Worm (Caenorhabditis elegans): ENCODE results near the gene C02E7.8.
A peak's percentile ranks its signal among the peaks of the same experiment; 100 is the strongest.

C02E7.8 gene

DNA sequence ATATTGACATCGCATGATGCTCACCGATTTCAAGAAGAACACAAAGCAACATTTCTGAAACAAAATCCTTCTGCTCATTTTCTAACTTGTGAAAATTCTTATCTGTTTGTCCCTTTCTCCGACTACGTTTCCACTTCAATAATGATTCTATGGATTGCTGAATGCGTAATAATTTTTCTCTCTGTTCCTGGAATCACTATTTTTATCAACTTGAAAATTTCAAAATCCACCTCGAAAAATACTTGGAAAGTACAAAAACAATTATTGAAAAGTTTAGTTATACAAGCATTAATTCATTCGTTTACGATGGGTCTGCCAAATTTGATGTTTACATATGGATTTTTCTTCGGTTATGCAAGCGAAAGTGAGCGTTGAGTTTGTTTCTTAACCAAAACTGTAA is 1.4 kb upstream of the C02E7.8 start, which contains the start of gene srh-22:
srh-22 (plus strand) TSS at position 301 of the 400 bp plus-strand sequence.
- TF ChIP-seq fos-1 (tag; optimal IDR thresholded peaks at IDR 0.05) (no peak), nhr-77 (tag; optimal IDR thresholded peaks at IDR 0.05) (no peak), aly-2 (tag; optimal IDR thresholded peaks at IDR 0.05) (no peak), zag-1 (tag; optimal IDR thresholded peaks at IDR 0.05) (no peak), snpc-4 (tag; optimal IDR thresholded peaks at IDR 0.05) (no peak), ztf-4 (tag; optimal IDR thresholded peaks at IDR 0.05) (no peak), ama-1 (optimal IDR thresholded peaks at IDR 0.05) (no peak), nhr-237 (tag; optimal IDR thresholded peaks at IDR 0.05) (no peak), ceh-16 (tag; optimal IDR thresholded peaks at IDR 0.05) (no peak), skn-1 (tag; optimal IDR thresholded peaks at IDR 0.05) (no peak), mbf-1 (tag; optimal IDR thresholded peaks at IDR 0.05) (no peak)

DNA sequence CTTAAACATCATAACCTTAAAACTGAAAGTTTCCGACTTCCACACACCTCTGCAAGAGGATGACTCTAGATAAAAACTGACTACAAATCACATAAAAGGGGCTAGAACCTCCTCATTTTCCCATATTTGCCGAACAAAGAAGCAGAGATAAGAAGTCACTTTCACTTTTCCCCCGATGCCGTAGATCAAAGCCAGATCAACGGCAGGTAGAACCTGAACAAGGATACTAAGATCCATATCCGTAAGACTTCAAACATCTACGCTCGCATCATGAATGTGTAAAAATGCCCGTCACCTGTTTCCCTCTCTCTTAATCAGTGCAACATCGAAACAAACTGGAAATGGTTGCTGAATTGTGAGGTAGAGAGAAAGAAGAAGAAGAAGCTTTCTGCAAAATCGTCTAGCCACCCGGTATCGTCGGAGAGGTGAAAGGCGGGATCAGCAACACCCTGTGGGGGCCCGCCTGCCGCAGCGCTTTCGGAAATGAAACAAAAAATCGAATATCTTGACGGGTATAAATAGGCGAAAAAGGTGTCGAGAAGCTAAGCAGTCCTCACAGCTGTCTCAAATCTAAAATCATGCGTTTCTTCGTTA is 1.8 kb downstream of the C02E7.8 start, which contains the start of gene C02E7.6:
C02E7.6 (plus strand) TSS at position 544 of the 594 bp plus-strand sequence.
- TF ChIP-seq sem-4 (tag; optimal IDR thresholded peaks at IDR 0.05): peak; percentile 76
- no peak for TF ChIP-seq lin-11 (tag; optimal IDR thresholded peaks at IDR 0.05)
- no peak for TF ChIP-seq elt-3 (tag; optimal IDR thresholded peaks at IDR 0.05)
- peak; percentile 18 for TF ChIP-seq elt-1 (tag; optimal IDR thresholded peaks at IDR 0.05)
- TF ChIP-seq R02D3.7 (tag; optimal IDR thresholded peaks at IDR 0.05): no peak
- TF ChIP-seq sma-9 (GFP tag; optimal IDR thresholded peaks at IDR 0.05): peak; percentile 23
- TF ChIP-seq sma-9 (tag; optimal IDR thresholded peaks at IDR 0.05): no peak
- TF ChIP-seq nhr-129 (tag; optimal IDR thresholded peaks at IDR 0.05): no peak
- TF ChIP-seq lsy-2 (tag; optimal IDR thresholded peaks at IDR 0.05): no peak
- no peak for TF ChIP-seq aly-2 (tag; optimal IDR thresholded peaks at IDR 0.05)
- peak; percentile 94 for TF ChIP-seq blmp-1 (tag; optimal IDR thresholded peaks at IDR 0.05; ENCODE audit: insufficient read depth)
- peak; percentile 32 for TF ChIP-seq nhr-21 (tag; optimal IDR thresholded peaks at IDR 0.05)
- TF ChIP-seq nhr-25 (tag; optimal IDR thresholded peaks at IDR 0.05): peak; percentile 90
- TF ChIP-seq nhr-11 (tag; optimal IDR thresholded peaks at IDR 0.05): peak; percentile 12

DNA sequence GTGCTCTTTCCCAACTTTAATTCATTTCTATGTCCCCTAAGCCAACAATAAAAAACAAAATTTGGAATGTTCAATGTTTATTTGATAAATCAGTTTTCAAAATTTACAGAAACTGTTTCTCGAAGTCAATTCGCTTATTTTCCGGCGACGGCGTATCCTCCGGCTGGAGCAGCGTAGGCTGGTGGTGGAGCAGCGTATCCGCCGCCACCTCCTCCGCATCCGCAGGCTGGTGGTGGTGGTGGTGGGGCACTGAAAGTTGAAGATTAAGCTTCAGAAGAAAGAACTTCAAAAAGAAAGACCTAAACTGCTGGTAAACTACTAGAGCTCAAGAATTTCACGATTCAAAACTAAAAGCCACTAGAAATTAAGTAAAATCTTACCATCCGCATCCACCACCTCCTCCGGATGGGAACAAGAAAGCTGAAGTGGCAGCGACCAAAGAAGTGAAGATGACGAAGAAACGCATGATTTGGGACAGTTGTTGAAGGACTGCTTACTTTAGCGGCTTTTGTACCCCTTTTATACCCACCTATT is 2.4 kb downstream of the C02E7.8 start, which contains the start of gene C02E7.7:
C02E7.7 (minus strand) TSS at position 484 of the 534 bp plus-strand sequence.
- TF ChIP-seq ZK546.5 (tag; optimal IDR thresholded peaks at IDR 0.05) (no peak), nhr-77 (tag; optimal IDR thresholded peaks at IDR 0.05) (no peak), unc-39 (tag; optimal IDR thresholded peaks at IDR 0.05) (no peak), R02D3.7 (tag; optimal IDR thresholded peaks at IDR 0.05) (no peak), gmeb-1 (tag; optimal IDR thresholded peaks at IDR 0.05) (no peak)

DNA sequence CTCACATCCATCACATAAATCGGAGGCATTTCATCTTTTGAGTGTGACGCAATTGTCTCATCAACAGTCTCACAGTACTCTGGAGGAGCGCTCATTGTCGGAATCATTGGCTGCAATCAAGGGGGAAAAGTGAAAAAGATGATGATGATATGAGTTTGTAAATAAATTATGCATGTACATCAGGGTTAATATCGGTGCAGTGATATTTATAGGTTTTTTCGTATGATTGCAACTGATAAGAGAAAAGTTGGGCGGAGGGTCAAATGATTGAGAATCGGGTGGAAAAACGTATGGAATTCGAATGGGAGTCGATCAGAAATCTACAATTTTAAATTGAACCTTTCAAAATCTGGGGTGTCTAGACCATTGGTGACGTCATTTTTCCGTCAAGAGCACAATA is 5.7 kb downstream of the C02E7.8 start, which contains the start of gene H23N18.6:
H23N18.6 (minus strand) TSS at position 201 of the 400 bp plus-strand sequence.
- TF ChIP-seq ztf-4 (tag; optimal IDR thresholded peaks at IDR 0.05): no peak
- peak; percentile 24 for TF ChIP-seq gmeb-1 (tag; optimal IDR thresholded peaks at IDR 0.05)
- TF ChIP-seq nhr-12 (tag; optimal IDR thresholded peaks at IDR 0.05): no peak
- TF ChIP-seq sma-9 (GFP tag; optimal IDR thresholded peaks at IDR 0.05): peak; percentile 32
- no peak for TF ChIP-seq sma-9 (tag; optimal IDR thresholded peaks at IDR 0.05)
- peak; percentile 80 for TF ChIP-seq fos-1 (tag; optimal IDR thresholded peaks at IDR 0.05)

DNA sequence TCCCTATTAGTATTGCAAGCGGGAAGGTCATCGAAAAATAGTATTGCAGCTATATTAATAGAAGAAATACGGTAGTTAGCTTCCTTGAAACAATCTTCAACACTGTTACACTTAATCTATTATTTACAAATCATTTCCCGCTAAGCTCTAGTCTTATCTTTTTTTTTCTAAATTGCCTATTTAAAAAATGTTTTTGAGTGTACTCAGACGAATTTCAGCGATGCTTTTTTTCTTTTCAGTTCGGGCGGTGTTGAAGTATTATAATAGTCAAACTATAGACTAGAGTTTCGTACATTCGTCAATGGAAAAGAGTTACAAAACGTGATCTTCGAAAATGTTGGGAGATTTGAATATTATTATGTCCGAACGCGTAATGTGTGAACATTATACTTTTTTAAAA is 6.7 kb downstream of the C02E7.8 start:
- TF ChIP-seq crh-2 (tag; optimal IDR thresholded peaks at IDR 0.05) (no peak), Y55F3AM.14 (GFP tag; optimal IDR thresholded peaks at IDR 0.05) (no peak), nhr-6 (tag; optimal IDR thresholded peaks at IDR 0.05) (no peak), ZK546.5 (tag; optimal IDR thresholded peaks at IDR 0.05) (no peak), elt-1 (tag; optimal IDR thresholded peaks at IDR 0.05) (no peak), gmeb-1 (tag; optimal IDR thresholded peaks at IDR 0.05) (no peak), nhr-129 (tag; optimal IDR thresholded peaks at IDR 0.05) (no peak)

DNA sequence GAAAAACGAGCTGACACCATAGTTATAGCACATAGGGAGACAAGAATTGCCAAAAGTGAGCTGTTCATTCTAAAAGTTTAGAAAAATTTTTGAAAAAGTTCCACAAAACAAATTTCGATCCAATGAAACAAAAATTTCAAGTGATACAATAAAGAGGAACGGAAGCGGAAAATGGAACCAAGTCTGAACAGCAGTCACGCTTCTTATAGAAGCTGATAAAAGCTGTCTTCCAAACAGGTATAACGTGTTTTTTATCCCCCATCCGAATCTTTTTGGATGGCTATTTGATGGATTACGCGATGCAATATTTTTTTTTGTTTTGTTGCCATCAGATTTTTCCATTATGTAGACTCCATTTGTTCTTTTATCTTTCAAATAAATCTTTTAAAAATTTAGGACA is 8.3 kb downstream of the C02E7.8 start, which contains the start of gene H23N18.5:
H23N18.5 (minus strand) TSS at position 69 of the 400 bp plus-strand sequence.
- TF ChIP-seq nhr-6 (tag; optimal IDR thresholded peaks at IDR 0.05) (no peak), nhr-21 (tag; optimal IDR thresholded peaks at IDR 0.05) (peak; percentile 48), Y55F3AM.14 (GFP tag; optimal IDR thresholded peaks at IDR 0.05) (peak; percentile 5), lin-11 (tag; optimal IDR thresholded peaks at IDR 0.05) (no peak), snpc-4 (tag; optimal IDR thresholded peaks at IDR 0.05) (no peak), nhr-25 (tag; optimal IDR thresholded peaks at IDR 0.05) (peak; percentile 54), nhr-237 (tag; optimal IDR thresholded peaks at IDR 0.05) (no peak), alr-1 (tag; optimal IDR thresholded peaks at IDR 0.05) (no peak), skn-1 (tag; optimal IDR thresholded peaks at IDR 0.05) (no peak), aly-2 (tag; optimal IDR thresholded peaks at IDR 0.05) (no peak), F13H6.1 (tag; optimal IDR thresholded peaks at IDR 0.05) (no peak)
